Fruit fly (Drosophila melanogaster): ENCODE measurements around the gene Pi3K92E.
A peak's percentile ranks its signal among the peaks of the same experiment; 100 is the strongest.

Pi3K92E gene

dm6 chr3R:20595901-20596300 lies 38.6 kb downstream of the Pi3K92E start:
- no peak for TF ChIP-seq rgr (GFP tag; optimal IDR thresholded peaks at IDR 0.05)
- TF ChIP-seq Myc (optimal IDR thresholded peaks at IDR 0.05), result no peak
- no peak for TF ChIP-seq dsf (GFP tag; optimal IDR thresholded peaks at IDR 0.05; ENCODE audit: borderline replicate concordance)
- no peak for TF ChIP-seq Jra (GFP tag; optimal IDR thresholded peaks at IDR 0.05)
- TF ChIP-seq jim (GFP tag; optimal IDR thresholded peaks at IDR 0.05), result no peak
- TF ChIP-seq CrebA (GFP tag; optimal IDR thresholded peaks at IDR 0.05; ENCODE audit: borderline replicate concordance), result no peak
- no peak for TF ChIP-seq dmrt93B (GFP tag; optimal IDR thresholded peaks at IDR 0.05)
- TF ChIP-seq CG32264 (GFP tag; optimal IDR thresholded peaks at IDR 0.05), result no peak
- TF ChIP-seq N (GFP tag; optimal IDR thresholded peaks at IDR 0.05), result no peak
- TF ChIP-seq Dfd (GFP tag; optimal IDR thresholded peaks at IDR 0.05), result no peak
- TF ChIP-seq Sp1 (GFP tag; optimal IDR thresholded peaks at IDR 0.05), result no peak
- TF ChIP-seq ey (GFP tag; optimal IDR thresholded peaks at IDR 0.05), result no peak
- TF ChIP-seq Hr83 (GFP tag; optimal IDR thresholded peaks at IDR 0.05; ENCODE audit: poor library complexity, severe bottlenecking), result no peak
- no peak for TF ChIP-seq br (GFP tag; optimal IDR thresholded peaks at IDR 0.05)
- TF ChIP-seq sv (GFP tag; optimal IDR thresholded peaks at IDR 0.05), result no peak

DNA sequence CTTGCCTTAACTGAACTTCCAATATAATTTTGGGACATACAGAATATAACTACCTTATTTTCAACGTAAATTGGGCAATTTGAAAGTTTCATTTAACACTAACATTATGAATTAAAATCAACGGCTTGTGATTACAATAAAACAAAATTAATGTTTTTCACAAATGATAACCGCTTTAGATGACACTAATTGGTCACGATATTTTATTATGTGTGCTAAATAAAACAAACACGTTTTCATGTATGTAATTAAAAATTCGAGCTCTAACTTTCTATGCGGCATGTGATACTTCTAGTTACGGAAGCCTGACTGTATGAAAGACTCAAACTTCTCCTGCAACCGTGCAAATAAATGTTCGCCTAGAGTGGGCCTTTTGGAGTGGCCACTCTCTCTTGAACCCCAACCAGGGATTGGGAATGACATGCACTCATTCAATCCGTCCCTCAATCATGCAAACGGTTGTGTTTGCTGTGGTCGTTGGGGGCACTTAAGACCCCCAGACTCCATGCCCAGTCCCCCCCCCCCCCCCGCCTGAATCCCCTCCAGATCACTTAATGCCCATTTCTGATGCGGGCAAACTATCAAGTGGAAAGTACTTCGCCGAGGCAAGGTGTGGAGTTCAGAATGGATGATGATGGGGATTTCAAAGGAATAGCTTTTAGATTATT lies 39.3 kb downstream of the Pi3K92E start:
- TF ChIP-seq Dif (GFP tag; optimal IDR thresholded peaks at IDR 0.05; ENCODE audit: partially characterized antibody), result no peak
- no peak for TF ChIP-seq br (GFP tag; optimal IDR thresholded peaks at IDR 0.05)
- TF ChIP-seq psq (GFP tag; optimal IDR thresholded peaks at IDR 0.05), result no peak
- no peak for TF ChIP-seq Myc (optimal IDR thresholded peaks at IDR 0.05)
- no peak for TF ChIP-seq dl (GFP tag; optimal IDR thresholded peaks at IDR 0.05; ENCODE audit: insufficient read depth in 1 of 2, partially characterized antibody in 2 of 2)

DNA sequence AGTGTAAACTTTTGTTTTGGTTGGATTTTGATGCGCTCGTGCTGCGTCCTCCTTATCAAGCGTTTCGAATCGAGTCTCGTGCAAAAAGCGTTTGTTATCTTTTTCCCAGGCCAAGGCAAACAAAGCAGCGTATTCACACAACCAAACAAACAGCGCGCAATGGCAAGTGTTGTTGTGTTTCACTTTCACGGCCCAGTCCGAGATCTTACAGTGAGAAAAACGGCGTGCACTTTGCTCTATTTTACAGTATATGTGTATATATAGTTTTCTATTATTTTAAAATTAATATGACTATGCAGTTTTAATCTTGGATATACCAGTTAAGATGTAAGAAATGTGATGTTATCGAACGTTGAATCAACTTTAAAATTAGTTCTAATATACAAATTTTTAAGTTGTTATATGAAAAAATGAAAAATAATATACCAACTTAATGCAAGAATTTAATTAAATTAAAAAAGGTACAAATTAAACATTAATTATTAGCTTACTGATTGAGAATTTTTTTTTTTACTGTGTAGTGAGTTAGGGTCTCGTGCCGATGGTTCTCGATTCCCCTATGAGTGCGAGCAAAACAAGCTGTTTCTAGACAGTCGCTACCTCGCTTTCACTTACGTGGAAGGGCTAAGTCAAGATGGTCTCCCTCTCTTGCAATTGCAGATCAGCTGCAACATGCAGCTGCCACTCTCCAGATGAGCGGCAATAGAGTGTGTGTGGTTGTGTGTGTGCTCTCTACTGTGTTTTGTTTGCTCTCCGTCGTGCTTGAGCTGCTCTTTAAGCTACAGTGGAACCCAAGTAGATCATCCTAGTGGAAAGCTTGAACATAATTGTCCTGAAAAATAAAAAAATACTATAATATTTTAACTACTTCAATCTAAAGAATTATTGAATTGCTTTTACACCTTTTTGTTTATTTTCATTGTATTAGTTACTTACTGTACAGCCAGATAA lies 40.1 kb downstream of the Pi3K92E start:
- TF ChIP-seq Myc (optimal IDR thresholded peaks at IDR 0.05) (no peak), OdsH (GFP tag; optimal IDR thresholded peaks at IDR 0.05) (peak; percentile 91), CG32264 (GFP tag; optimal IDR thresholded peaks at IDR 0.05) (no peak), sage (GFP tag; optimal IDR thresholded peaks at IDR 0.05) (peak; percentile 16), sv (GFP tag; optimal IDR thresholded peaks at IDR 0.05) (peak; percentile 53), fru (GFP tag; optimal IDR thresholded peaks at IDR 0.05) (peak; percentile 64), brk (GFP tag; optimal IDR thresholded peaks at IDR 0.05) (peak; percentile 64), foxo (GFP tag; optimal IDR thresholded peaks at IDR 0.05) (peak in 1 of 2 experiments; percentile 86), Dfd (GFP tag; optimal IDR thresholded peaks at IDR 0.05) (no peak), dmrt93B (GFP tag; optimal IDR thresholded peaks at IDR 0.05) (peak; percentile 69), N (GFP tag; optimal IDR thresholded peaks at IDR 0.05) (no peak), dl (GFP tag; optimal IDR thresholded peaks at IDR 0.05; ENCODE audit: insufficient read depth in 1 of 2, partially characterized antibody in 2 of 2) (peak; percentile 51 to 74), Rel (GFP tag; optimal IDR thresholded peaks at IDR 0.05) (no peak), Rel (tag; optimal IDR thresholded peaks at IDR 0.05) (peak; percentile 19), dsf (GFP tag; optimal IDR thresholded peaks at IDR 0.05; ENCODE audit: borderline replicate concordance) (peak; percentile 1), HLH106 (tag; optimal IDR thresholded peaks at IDR 0.05) (peak; percentile 83), br (GFP tag; optimal IDR thresholded peaks at IDR 0.05) (peak; percentile 9), pan (optimal IDR thresholded peaks at IDR 0.05) (no peak), Hnf4 (GFP tag; optimal IDR thresholded peaks at IDR 0.05) (peak; percentile 54), rgr (GFP tag; optimal IDR thresholded peaks at IDR 0.05) (peak; percentile 89), GATAd (GFP tag; optimal IDR thresholded peaks at IDR 0.05) (no peak), Abd-B (GFP tag; optimal IDR thresholded peaks at IDR 0.05) (no peak), ey (GFP tag; optimal IDR thresholded peaks at IDR 0.05) (peak; percentile 44), jim (GFP tag; optimal IDR thresholded peaks at IDR 0.05) (no peak), Hr83 (GFP tag; optimal IDR thresholded peaks at IDR 0.05; ENCODE audit: poor library complexity, severe bottlenecking) (peak; percentile 8), woc (GFP tag; optimal IDR thresholded peaks at IDR 0.05) (peak; percentile 44), usp (GFP tag; optimal IDR thresholded peaks at IDR 0.05) (no peak), CG9705 (GFP tag; optimal IDR thresholded peaks at IDR 0.05) (peak; percentile 56), lola (GFP tag; optimal IDR thresholded peaks at IDR 0.05) (no peak), Hr78 (GFP tag; optimal IDR thresholded peaks at IDR 0.05) (no peak), tai (GFP tag; optimal IDR thresholded peaks at IDR 0.05) (no peak), Sp1 (GFP tag; optimal IDR thresholded peaks at IDR 0.05) (peak; percentile 90), CrebA (GFP tag; optimal IDR thresholded peaks at IDR 0.05; ENCODE audit: borderline replicate concordance) (no peak), h (GFP tag; optimal IDR thresholded peaks at IDR 0.05) (peak; percentile 68), Jra (GFP tag; optimal IDR thresholded peaks at IDR 0.05) (no peak), psq (GFP tag; optimal IDR thresholded peaks at IDR 0.05) (peak; percentile 82), Vsx2 (GFP tag; optimal IDR thresholded peaks at IDR 0.05; ENCODE audit: partially characterized antibody) (no peak), Dif (GFP tag; optimal IDR thresholded peaks at IDR 0.05; ENCODE audit: partially characterized antibody) (peak; percentile 49), Mio (GFP tag; optimal IDR thresholded peaks at IDR 0.05) (no peak)

All from whole organism, wandering third instar larva.